Fruit fly (Drosophila melanogaster) whole organism, embryonic: ENCODE data around the gene CG9667.

Experiments used
- Asciz ChIP-seq: fragments of 200-800 bp; sonication (Bioruptor generic); optimal IDR thresholded peaks from 2 replicates; lab custom pipeline; 2017; ENCODE audit warnings: missing biosample characterization, mild to moderate bottlenecking, missing genetic modification characterization, missing genetic modification reagents
- Atf3 ChIP-seq: fragments of 200-800 bp; sonication (Bioruptor generic); optimal IDR thresholded peaks from 3 replicates; lab custom pipeline; 2016; ENCODE audit warnings: missing biosample characterization, missing genetic modification characterization
- Bdp1 ChIP-seq: fragments of 200-800 bp; sonication (Bioruptor generic); optimal IDR thresholded peaks from 3 replicates; lab custom pipeline; 2016; ENCODE audit warnings: missing biosample characterization, missing genetic modification characterization
- C15 ChIP-seq: fragments of 200-800 bp; sonication (Bioruptor generic); IDR thresholded peaks from 3 replicates; pipeline ENCODE4 v1.3.6; 2022; ENCODE audit warnings: missing biosample characterization, missing genetic modification characterization
- CG10959 ChIP-seq: fragments of 200-800 bp; sonication (Bioruptor generic); IDR thresholded peaks from 2 replicates; pipeline ENCODE4 v1.3.6; 2022; ENCODE audit warnings: missing biosample characterization, missing genetic modification characterization
- CG12071 ChIP-seq: fragments of 200-800 bp; sonication (Bioruptor generic); optimal IDR thresholded peaks from 3 replicates; lab custom pipeline; 2018; ENCODE audit warnings: missing biosample characterization, mild to moderate bottlenecking, missing genetic modification characterization
- CG12299 ChIP-seq: fragments of 200-800 bp; sonication (Bioruptor generic); optimal IDR thresholded peaks from 2 replicates; lab custom pipeline; 2018; ENCODE audit warnings: missing biosample characterization, mild to moderate bottlenecking, missing genetic modification characterization
- CG13424 ChIP-seq: fragments of 200-800 bp; sonication (Bioruptor generic); optimal IDR thresholded peaks from 2 replicates; lab custom pipeline; 2019; ENCODE audit warnings: missing biosample characterization, mild to moderate bottlenecking, missing genetic modification characterization, moderate library complexity
- CG15479 ChIP-seq: fragments of 200-800 bp; sonication (Bioruptor generic); optimal IDR thresholded peaks from 3 replicates; lab custom pipeline; 2019; ENCODE audit warnings: missing biosample characterization, mild to moderate bottlenecking, missing genetic modification characterization, moderate library complexity
- CG1647 ChIP-seq: fragments of 200-800 bp; sonication (Bioruptor generic); optimal IDR thresholded peaks from 3 replicates; lab custom pipeline; 2016; ENCODE audit warnings: missing biosample characterization, missing genetic modification characterization
- CG17186 ChIP-seq: fragments of 200-800 bp; sonication (Bioruptor generic); optimal IDR thresholded peaks from 3 replicates; lab custom pipeline; 2017; ENCODE audit warnings: missing biosample characterization, missing genetic modification reagents, missing genetic modification characterization
- CG17385 ChIP-seq: fragments of 200-800 bp; sonication (Bioruptor generic); optimal IDR thresholded peaks from 3 replicates; lab custom pipeline; 2018; ENCODE audit warnings: missing biosample characterization, mild to moderate bottlenecking, missing genetic modification characterization
- CG18262 ChIP-seq: fragments of 200-800 bp; optimal IDR thresholded peaks from 3 replicates; lab custom pipeline; 2019; ENCODE audit warnings: missing biosample characterization, mild to moderate bottlenecking, missing genetic modification characterization, moderate library complexity
- CG18599 ChIP-seq: fragments of 200-800 bp; sonication (Bioruptor generic); optimal IDR thresholded peaks from 3 replicates; lab custom pipeline; 2017; ENCODE audit warnings: missing biosample characterization, missing genetic modification characterization, mild to moderate bottlenecking, moderate library complexity, missing genetic modification reagents
- CG2712 ChIP-seq: fragments of 200-800 bp; optimal IDR thresholded peaks from 3 replicates; lab custom pipeline; 2019; ENCODE audit warnings: missing biosample characterization, mild to moderate bottlenecking, missing genetic modification characterization, moderate library complexity
- CG2889 ChIP-seq: fragments of 200-800 bp; sonication (Bioruptor generic); IDR thresholded peaks from 3 replicates; pipeline ENCODE4 v1.3.6; 2022; ENCODE audit warnings: missing biosample characterization, missing genetic modification characterization
- CG33213 ChIP-seq: fragments of 200-800 bp; sonication (Bioruptor generic); optimal IDR thresholded peaks from 3 replicates; lab custom pipeline; 2016; ENCODE audit warnings: missing biosample characterization, missing genetic modification characterization
- CG33557 ChIP-seq: fragments of 200-800 bp; sonication (Bioruptor generic); optimal IDR thresholded peaks from 2 replicates; lab custom pipeline; 2019; ENCODE audit warnings: missing biosample characterization, mild to moderate bottlenecking, missing genetic modification characterization, moderate library complexity
- CG4707 ChIP-seq: fragments of 200-800 bp; sonication (Bioruptor generic); optimal IDR thresholded peaks from 2 replicates; lab custom pipeline; 2018; ENCODE audit warnings: missing biosample characterization, mild to moderate bottlenecking, missing genetic modification characterization, moderate library complexity
- CG6654 ChIP-seq: fragments of 200-800 bp; sonication (Bioruptor generic); optimal IDR thresholded peaks from 2 replicates; lab custom pipeline; 2017; ENCODE audit warnings: missing biosample characterization, mild to moderate bottlenecking, missing genetic modification characterization
- CG8924 ChIP-seq: fragments of 200-800 bp; optimal IDR thresholded peaks from 3 replicates; lab custom pipeline; 2019; ENCODE audit warnings: missing biosample characterization, mild to moderate bottlenecking, missing genetic modification characterization, moderate library complexity
- CG9727 ChIP-seq: fragments of 200-800 bp; sonication (Bioruptor generic); optimal IDR thresholded peaks from 3 replicates; lab custom pipeline; 2017; ENCODE audit warnings: missing biosample characterization, mild to moderate bottlenecking, missing genetic modification characterization
- CoRest ChIP-seq: fragments of 200-800 bp; sonication (Bioruptor generic); optimal IDR thresholded peaks from 3 replicates; lab custom pipeline; 2018; ENCODE audit warnings: missing biosample characterization, mild to moderate bottlenecking, missing genetic modification characterization, moderate library complexity
- D19B ChIP-seq: fragments of 200-800 bp; sonication (Bioruptor generic); optimal IDR thresholded peaks from 2 replicates; lab custom pipeline; 2017; ENCODE audit warnings: missing biosample characterization, mild to moderate bottlenecking, missing genetic modification characterization
- Dfd ChIP-seq, 2 experiments: fragments of >200 bp; optimal IDR thresholded peaks; 2 replicates each; lab custom pipeline; 2017; ENCODE audit warnings: missing biosample characterization in 2 of 2, missing genetic modification characterization in 2 of 2
- Dref ChIP-seq: fragments of 200-800 bp; sonication (Bioruptor generic); IDR thresholded peaks from 2 replicates; pipeline ENCODE4 v1.3.6; 2022; ENCODE audit warnings: missing biosample characterization, missing genetic modification characterization
- Hmx ChIP-seq: fragments of 200-800 bp; sonication (Bioruptor generic); optimal IDR thresholded peaks from 2 replicates; lab custom pipeline; 2016; ENCODE audit warnings: missing biosample characterization, missing genetic modification characterization
- NC2β ChIP-seq: fragments of 200-800 bp; sonication (Bioruptor generic); optimal IDR thresholded peaks from 2 replicates; lab custom pipeline; 2016; ENCODE audit warnings: missing biosample characterization, missing genetic modification characterization
- Oaz ChIP-seq: fragments of 200-800 bp; sonication (Bioruptor generic); IDR thresholded peaks from 2 replicates; pipeline ENCODE4 v1.3.6; 2022; ENCODE audit warnings: missing biosample characterization, missing genetic modification characterization
- Poxn ChIP-seq: fragments of 200-800 bp; sonication (Bioruptor generic); IDR thresholded peaks from 2 replicates; pipeline ENCODE4 v1.3.6; 2022; ENCODE audit warnings: missing biosample characterization, missing genetic modification characterization
- Side ChIP-seq: fragments of 200-800 bp; sonication (Bioruptor generic); optimal IDR thresholded peaks from 2 replicates; lab custom pipeline; 2016; ENCODE audit warnings: missing biosample characterization, missing genetic modification characterization
- Sry-δ ChIP-seq: fragments of 200-800 bp; sonication (Bioruptor generic); optimal IDR thresholded peaks from 2 replicates; lab custom pipeline; 2016; ENCODE audit warnings: missing biosample characterization, missing genetic modification characterization
- abd-A ChIP-seq: fragments of 200-800 bp; sonication (Bioruptor generic); optimal IDR thresholded peaks from 3 replicates; lab custom pipeline; 2019; ENCODE audit warnings: missing biosample characterization, mild to moderate bottlenecking, missing genetic modification characterization, moderate library complexity
- bigmax ChIP-seq: fragments of 200-800 bp; sonication (Bioruptor generic); optimal IDR thresholded peaks from 2 replicates; lab custom pipeline; 2018; ENCODE audit warnings: missing biosample characterization, mild to moderate bottlenecking, missing genetic modification characterization
- br ChIP-seq: fragments of >200 bp; optimal IDR thresholded peaks from 2 replicates; lab custom pipeline; 2017
- caup ChIP-seq: fragments of 200-800 bp; sonication (Bioruptor generic); optimal IDR thresholded peaks from 3 replicates; lab custom pipeline; 2017; ENCODE audit warnings: missing biosample characterization, mild to moderate bottlenecking, missing genetic modification characterization, moderate library complexity; ENCODE audit not compliant: severe bottlenecking
- en ChIP-seq: fragments of 200-800 bp; sonication (Bioruptor generic); optimal IDR thresholded peaks from 2 replicates; lab custom pipeline; 2016; ENCODE audit warnings: missing biosample characterization, missing genetic modification characterization
- fd64A ChIP-seq: fragments of 200-800 bp; sonication (Bioruptor generic); optimal IDR thresholded peaks from 3 replicates; lab custom pipeline; 2018; ENCODE audit warnings: missing biosample characterization, mild to moderate bottlenecking, missing genetic modification characterization
- ftz-f1 ChIP-seq: fragments of 200-800 bp; sonication (Bioruptor generic); optimal IDR thresholded peaks from 2 replicates; lab custom pipeline; 2016; ENCODE audit warnings: missing biosample characterization, missing genetic modification characterization
- gt ChIP-seq: fragments of 200-800 bp; sonication (Bioruptor generic); IDR thresholded peaks from 2 replicates; pipeline ENCODE4 v1.3.6; 2022; ENCODE audit warnings: missing biosample characterization, missing genetic modification characterization
- her ChIP-seq: fragments of 200-800 bp; sonication (Bioruptor generic); optimal IDR thresholded peaks from 2 replicates; lab custom pipeline; 2016; ENCODE audit warnings: missing biosample characterization, missing genetic modification characterization
- inv ChIP-seq: fragments of 200-800 bp; sonication (Bioruptor generic); IDR thresholded peaks from 2 replicates; pipeline ENCODE4 v1.3.6; 2022; ENCODE audit warnings: missing biosample characterization, missing genetic modification characterization; ENCODE audit not compliant: partially characterized antibody
- jigr1 ChIP-seq: fragments of 200-800 bp; sonication (Bioruptor generic); IDR thresholded peaks from 3 replicates; pipeline ENCODE4 v1.3.6; 2022; ENCODE audit warnings: missing biosample characterization, missing genetic modification characterization
- oc ChIP-seq: fragments of 200-800 bp; sonication (Bioruptor generic); optimal IDR thresholded peaks from 2 replicates; lab custom pipeline; 2018; ENCODE audit warnings: missing biosample characterization, mild to moderate bottlenecking, missing genetic modification characterization, moderate library complexity
- row ChIP-seq: fragments of 200-800 bp; sonication (Bioruptor generic); IDR thresholded peaks from 3 replicates; pipeline ENCODE4 v1.3.6; 2022; ENCODE audit warnings: missing biosample characterization, missing genetic modification characterization
- slou ChIP-seq: fragments of 200-800 bp; sonication (Bioruptor generic); optimal IDR thresholded peaks from 3 replicates; lab custom pipeline; 2016; ENCODE audit warnings: missing biosample characterization, missing genetic modification characterization
- sob ChIP-seq: fragments of 200-800 bp; sonication (Bioruptor generic); IDR thresholded peaks from 2 replicates; pipeline ENCODE4 v1.3.6; 2022; ENCODE audit warnings: missing biosample characterization, missing genetic modification characterization
- tll ChIP-seq, 2 experiments: fragments of 200-800 bp in 1 of 2; fragments of >200 bp in 1 of 2; sonication (Bioruptor generic) in 1 of 2; optimal IDR thresholded peaks; 2 replicates each; lab custom pipeline; 2017 to 2019; ENCODE audit warnings: missing biosample characterization in 2 of 2, missing genetic modification characterization in 2 of 2, mild to moderate bottlenecking in 1 of 2, moderate library complexity in 1 of 2
- tup ChIP-seq: fragments of 200-800 bp; sonication (Bioruptor generic); optimal IDR thresholded peaks from 2 replicates; lab custom pipeline; 2016; ENCODE audit warnings: missing biosample characterization, mild to moderate bottlenecking, missing genetic modification characterization, moderate library complexity
- twi ChIP-seq: fragments of 200-800 bp; optimal IDR thresholded peaks from 2 replicates; lab custom pipeline; 2019; ENCODE audit warnings: missing biosample characterization, mild to moderate bottlenecking, missing genetic modification characterization, moderate library complexity
- zfh1 ChIP-seq: fragments of 200-800 bp; sonication (Bioruptor generic); IDR thresholded peaks from 3 replicates; pipeline ENCODE4 v1.3.6; 2022; ENCODE audit warnings: missing biosample characterization, missing genetic modification characterization

The CG9667 gene

DNA sequence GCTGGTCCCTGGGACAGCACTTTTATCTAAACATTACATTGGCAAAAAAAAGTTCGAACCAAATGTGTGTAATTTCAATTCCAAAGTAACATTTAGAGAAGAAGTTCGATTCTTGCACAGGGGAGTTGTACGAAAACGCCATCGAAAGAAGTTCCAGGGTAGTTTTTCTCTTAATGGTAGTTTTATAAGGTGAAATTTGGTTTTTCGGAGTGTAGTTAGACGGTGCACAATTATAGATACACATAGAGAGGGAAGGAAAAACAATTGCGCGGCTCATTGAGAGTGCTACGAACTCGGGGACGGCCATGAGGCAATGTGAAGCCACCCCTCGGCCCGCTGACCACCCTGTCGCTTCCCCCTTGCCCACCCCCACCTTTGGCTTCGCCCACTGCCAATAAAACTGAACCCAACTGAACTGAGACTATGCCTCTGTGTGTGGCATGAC lies 15.9 kb downstream of the CG9667 start (continued):
- TF ChIP-seq Poxn (0 out of 2 replicates have a peak, but pooled peaks have one; percentile 16), br (lab: Kevin White, UChicago) (no peak), inv (GFP tag; lab: Robert Waterston, UW) (no peak), row (GFP tag; lab: Robert Waterston, UW) (peak; percentile 81), caup (GFP tag; lab: Kevin White, UChicago) (peak; percentile 59), Bdp1 (GFP tag; lab: Kevin White, UChicago) (peak; percentile 18), CG2889 (GFP tag; lab: Robert Waterston, UW) (peak; percentile 65; the same call in 2 of the 3 replicates), Dref (GFP tag; lab: Robert Waterston, UW) (no peak), Hmx (GFP tag; lab: Kevin White, UChicago) (no peak), ftz-f1 (GFP tag; lab: Kevin White, UChicago) (no peak), tll (GFP tag; optimal IDR thresholded peaks at IDR 0.05; lab: Kevin White, UChicago) (no peak), CG15479 (no peak), CG12071 (GFP tag; lab: Kevin White, UChicago) (peak; percentile 34), C15 (GFP tag; lab: Robert Waterston, UW) (0 out of 3 replicates have a peak, but pooled peaks have one; percentile 39), CG4707 (peak; percentile 7), Asciz (GFP tag; lab: Kevin White, UChicago) (peak; percentile 58), fd64A (GFP tag; lab: Kevin White, UChicago) (no peak), zfh1 (GFP tag; lab: Robert Waterston, UW) (peak; percentile 73; the same call in 2 of the 3 replicates), tup (GFP tag; lab: Kevin White, UChicago) (no peak), CG12299 (tag; lab: Kevin White, UChicago) (no peak), CG2712 (peak; percentile 77), CG6654 (GFP tag; lab: Kevin White, UChicago) (peak; percentile 19), bigmax (GFP tag; lab: Kevin White, UChicago) (no peak), en (peak; percentile 46), D19B (GFP tag; lab: Kevin White, UChicago) (peak; percentile 44), CG17385 (peak; percentile 59), Sry-δ (GFP tag; lab: Kevin White, UChicago) (peak; percentile 22), her (GFP tag; lab: Kevin White, UChicago) (peak; percentile 72), slou (GFP tag; lab: Kevin White, UChicago) (peak; percentile 21), Atf3 (GFP tag; lab: Kevin White, UChicago) (peak; percentile 43), Dfd (GFP tag; optimal IDR thresholded peaks at IDR 0.05; lab: Kevin White, UChicago) (no peak), CG33557 (GFP tag; lab: Kevin White, UChicago) (peak; percentile 22), CG1647 (GFP tag; lab: Kevin White, UChicago) (peak; percentile 53), CG8924 (tag; lab: Kevin White, UChicago) (peak; percentile 50), CG18599 (peak; percentile 83), CG33213 (no peak), CG13424 (peak; percentile 75), CG17186 (no peak), sob (peak; percentile 72), CG10959 (GFP tag; lab: Robert Waterston, UW) (0 out of 2 replicates have a peak, but pooled peaks have one; percentile 20), Side (GFP tag; lab: Kevin White, UChicago) (peak; percentile 62), NC2β (GFP tag; lab: Kevin White, UChicago) (peak; percentile 40), Oaz (GFP tag; lab: Robert Waterston, UW) (0 out of 2 replicates have a peak, but pooled peaks have one; percentile 13), twi (tag; lab: Kevin White, UChicago) (no peak), CoRest (peak; percentile 73), CG18262 (tag; lab: Kevin White, UChicago) (peak; percentile 71), jigr1 (GFP tag; lab: Robert Waterston, UW) (no peak), CG9727 (GFP tag; lab: Kevin White, UChicago) (peak; percentile 38), abd-A (tag; lab: Kevin White, UChicago) (peak; percentile 49), oc (no peak), gt (no peak)
